Fruit fly (Drosophila melanogaster) whole organism, adult: Measurements from ENCODE around the gene CG32706.

ENCODE experiments used
- CG11617 ChIP-seq: fragments of 200-800 bp; sonication (Bioruptor generic); optimal IDR thresholded peaks from 2 replicates; lab custom pipeline; 2017; ENCODE audit warnings: mild to moderate bottlenecking, missing biosample characterization, missing genetic modification reagents, missing genetic modification characterization
- CG12768 ChIP-seq: fragments of 200-800 bp; sonication (Bioruptor generic); optimal IDR thresholded peaks from 2 replicates; lab custom pipeline; 2017; ENCODE audit warnings: missing biosample characterization, missing genetic modification characterization, mild to moderate bottlenecking, moderate library complexity, missing genetic modification reagents
- CG14711 ChIP-seq: fragments of 200-800 bp; sonication (Bioruptor generic); optimal IDR thresholded peaks from 2 replicates; lab custom pipeline; 2018; ENCODE audit warnings: missing biosample characterization, mild to moderate bottlenecking, missing genetic modification characterization, moderate library complexity
- CG1620 ChIP-seq: fragments of 200-800 bp; sonication (Bioruptor generic); optimal IDR thresholded peaks from 2 replicates; lab custom pipeline; 2016; ENCODE audit warnings: missing biosample characterization, missing genetic modification characterization
- CG33017 ChIP-seq: fragments of 200-800 bp; sonication (Bioruptor generic); optimal IDR thresholded peaks from 2 replicates; lab custom pipeline; 2018; ENCODE audit warnings: missing biosample characterization, mild to moderate bottlenecking, missing genetic modification characterization, moderate library complexity
- CG5204 ChIP-seq: fragments of 200-800 bp; sonication (Bioruptor generic); optimal IDR thresholded peaks from 2 replicates; lab custom pipeline; 2016; ENCODE audit warnings: missing biosample characterization, missing genetic modification characterization
- CG7045 ChIP-seq: fragments of 200-800 bp; sonication (Bioruptor generic); optimal IDR thresholded peaks from 2 replicates; lab custom pipeline; 2017; ENCODE audit warnings: missing biosample characterization, mild to moderate bottlenecking, missing genetic modification characterization
- CG7101 ChIP-seq: fragments of 200-800 bp; sonication (Bioruptor generic); optimal IDR thresholded peaks from 2 replicates; lab custom pipeline; 2018; ENCODE audit warnings: missing biosample characterization, mild to moderate bottlenecking, missing genetic modification characterization, moderate library complexity
- Clk ChIP-seq: fragments of 200-800 bp; sonication (Bioruptor generic); optimal IDR thresholded peaks from 2 replicates; lab custom pipeline; 2017; ENCODE audit warnings: missing biosample characterization, missing genetic modification characterization
- Crg-1 ChIP-seq: fragments of 200-800 bp; sonication (Bioruptor generic); optimal IDR thresholded peaks from 2 replicates; lab custom pipeline; 2016; ENCODE audit warnings: missing biosample characterization, missing genetic modification characterization
- Hr96 ChIP-seq: fragments of 200-800 bp; sonication (Bioruptor generic); optimal IDR thresholded peaks from 2 replicates; lab custom pipeline; 2016; ENCODE audit warnings: missing biosample characterization, missing genetic modification characterization
- Mnt ChIP-seq: fragments of 200-800 bp; sonication (Bioruptor generic); optimal IDR thresholded peaks from 2 replicates; lab custom pipeline; 2016; ENCODE audit warnings: missing biosample characterization, mild to moderate bottlenecking, missing genetic modification characterization
- bab1 ChIP-seq: fragments of 200-800 bp; sonication (Bioruptor generic); optimal IDR thresholded peaks from 3 replicates; lab custom pipeline; 2019; ENCODE audit warnings: missing biosample characterization, mild to moderate bottlenecking, missing genetic modification characterization, moderate library complexity
- cic ChIP-seq: fragments of 200-800 bp; sonication (Bioruptor generic); optimal IDR thresholded peaks from 2 replicates; lab custom pipeline; 2017; ENCODE audit warnings: missing biosample characterization, mild to moderate bottlenecking, missing genetic modification characterization, moderate library complexity
- cnc ChIP-seq, 2 experiments: fragments of >200 bp; optimal IDR thresholded peaks; 2 replicates each; lab custom pipeline; 2017
- kay ChIP-seq: fragments of 200-800 bp; sonication (Bioruptor generic); peaks from one replicate; lab custom pipeline; 2016; ENCODE audit warnings: missing biosample characterization, missing genetic modification characterization, borderline replicate concordance
- ovo ChIP-seq: fragments of 200-800 bp; sonication (Bioruptor generic); optimal IDR thresholded peaks from 2 replicates; lab custom pipeline; 2016; ENCODE audit warnings: missing biosample characterization, missing genetic modification characterization
- pad ChIP-seq: fragments of 200-800 bp; sonication (Bioruptor generic); optimal IDR thresholded peaks from 3 replicates; lab custom pipeline; 2017; ENCODE audit warnings: missing biosample characterization, missing genetic modification characterization, mild to moderate bottlenecking, moderate library complexity, missing genetic modification reagents
- tj ChIP-seq: fragments of 200-800 bp; sonication (Bioruptor generic); optimal IDR thresholded peaks from 3 replicates; lab custom pipeline; 2017; ENCODE audit warnings: missing biosample characterization, mild to moderate bottlenecking, missing genetic modification characterization, moderate library complexity
- toe ChIP-seq: fragments of 200-800 bp; sonication (Bioruptor generic); optimal IDR thresholded peaks from 2 replicates; lab custom pipeline; 2016; ENCODE audit warnings: missing biosample characterization, missing genetic modification characterization

Gene CG32706

DNA sequence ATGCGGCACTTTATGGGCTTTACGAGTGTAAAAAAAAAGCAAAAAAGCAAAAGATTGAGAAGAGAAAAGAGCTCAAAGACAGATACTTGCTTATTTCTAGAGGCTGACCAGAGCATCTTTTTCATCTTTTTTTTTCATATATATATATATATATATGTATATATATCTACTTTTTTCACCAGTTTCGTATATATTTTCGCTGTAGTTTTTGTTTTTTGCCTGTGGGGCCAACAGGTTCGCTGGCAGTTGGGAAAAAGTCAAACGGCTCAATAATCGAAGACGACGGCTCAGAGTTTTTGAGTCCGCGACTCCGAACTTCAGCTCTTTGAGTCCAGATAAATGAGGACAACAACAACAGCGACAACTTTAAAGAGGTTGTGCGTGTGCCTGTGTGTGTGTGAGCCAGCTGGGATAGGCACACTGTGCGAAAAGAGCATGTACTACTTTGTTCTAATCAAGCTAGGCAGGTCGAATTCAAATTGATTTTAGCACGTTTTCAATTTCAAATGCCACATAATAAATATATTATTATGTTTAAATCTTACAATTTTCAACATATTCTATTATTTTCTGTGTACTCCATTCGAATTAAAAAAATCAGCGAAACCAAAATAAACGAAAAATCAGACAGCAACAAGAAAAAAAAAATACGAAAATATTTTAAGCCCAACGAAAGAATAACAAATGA lies 20.0 kb upstream of the CG32706 start:
- TF ChIP-seq cnc (optimal IDR thresholded peaks at IDR 0.05; lab: Kevin White, UChicago), result no peak
- no peak for TF ChIP-seq toe
- TF ChIP-seq Mnt (GFP tag; lab: Kevin White, UChicago), result no peak
- TF ChIP-seq CG5204 (GFP tag; lab: Kevin White, UChicago), result no peak
- no peak for TF ChIP-seq Hr96
- no peak for TF ChIP-seq cic (GFP tag; lab: Kevin White, UChicago)
- no peak for TF ChIP-seq CG1620 (GFP tag; lab: Kevin White, UChicago)
- no peak for TF ChIP-seq CG11617
- TF ChIP-seq Crg-1, result no peak
- no peak for TF ChIP-seq Clk (GFP tag; lab: Kevin White, UChicago)
- TF ChIP-seq CG14711 (tag; lab: Kevin White, UChicago), result no peak
- no peak for TF ChIP-seq kay (GFP tag; lab: Kevin White, UChicago)
- no peak for TF ChIP-seq bab1 (GFP tag; lab: Kevin White, UChicago)

DNA sequence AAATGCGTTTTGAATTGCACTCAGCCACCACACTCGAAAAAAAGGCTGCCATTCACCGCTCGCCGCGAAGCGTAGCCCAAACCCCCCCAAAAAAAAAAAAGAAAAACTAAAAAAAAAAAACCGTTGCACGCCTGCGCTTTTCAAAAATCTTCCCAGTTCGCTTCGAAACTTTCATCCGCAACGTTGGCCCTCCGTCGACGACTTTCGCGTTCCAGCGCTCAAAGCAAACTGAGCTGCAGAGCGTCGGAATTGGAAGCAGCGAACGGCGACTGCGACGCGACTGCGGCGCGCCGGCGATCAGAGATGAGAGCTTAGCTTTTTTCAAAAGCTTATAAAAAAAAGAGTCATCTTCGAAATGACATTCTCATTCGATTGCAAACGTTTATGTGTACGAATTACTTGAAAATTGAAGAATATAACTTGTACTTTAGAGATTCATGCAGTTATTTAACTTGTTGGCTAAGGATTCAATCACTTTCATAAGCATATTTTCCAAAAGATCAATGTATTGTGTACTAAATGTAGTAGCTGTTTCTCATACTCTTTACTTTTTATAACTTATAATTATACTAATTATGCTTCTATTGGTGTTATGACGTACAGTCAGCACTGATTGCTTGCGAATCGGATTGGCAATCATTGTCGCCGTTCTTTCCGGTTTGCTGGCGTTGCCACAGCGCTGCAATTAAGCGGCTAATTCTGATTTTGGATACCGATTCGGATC lies 19.0 kb upstream of the CG32706 start, which contains the start of gene CG15365:
Gene CG15365, minus strand, starts transcription at position 230 of the 724 bp plus-strand sequence.
- TF ChIP-seq CG7101 (tag; lab: Kevin White, UChicago) (no peak), tj (peak; percentile 14), bab1 (GFP tag; lab: Kevin White, UChicago) (peak; percentile 17), CG1620 (GFP tag; lab: Kevin White, UChicago) (peak; percentile 11)

DNA sequence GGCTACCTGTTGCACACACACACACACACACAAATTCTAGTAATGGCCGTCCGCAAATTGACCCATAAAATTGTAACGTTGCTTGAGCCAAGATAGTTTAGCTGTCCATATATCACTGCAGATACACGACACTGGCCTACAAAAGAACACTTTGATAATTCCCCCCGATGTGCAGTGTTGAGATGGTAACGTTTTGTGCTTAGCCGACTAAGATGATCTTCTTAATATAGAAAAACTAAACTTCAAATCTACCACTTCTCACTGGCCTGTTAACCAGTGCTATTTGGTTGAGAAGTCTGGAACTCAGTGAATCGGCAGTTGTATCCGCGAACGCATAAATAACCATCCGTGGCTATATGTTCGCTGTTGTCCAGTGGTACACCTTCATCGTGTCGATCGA lies 18.1 kb upstream of the CG32706 start:
- TF ChIP-seq Mnt (GFP tag; lab: Kevin White, UChicago), result no peak
- TF ChIP-seq Hr96, result no peak
- TF ChIP-seq Crg-1, result no peak

DNA sequence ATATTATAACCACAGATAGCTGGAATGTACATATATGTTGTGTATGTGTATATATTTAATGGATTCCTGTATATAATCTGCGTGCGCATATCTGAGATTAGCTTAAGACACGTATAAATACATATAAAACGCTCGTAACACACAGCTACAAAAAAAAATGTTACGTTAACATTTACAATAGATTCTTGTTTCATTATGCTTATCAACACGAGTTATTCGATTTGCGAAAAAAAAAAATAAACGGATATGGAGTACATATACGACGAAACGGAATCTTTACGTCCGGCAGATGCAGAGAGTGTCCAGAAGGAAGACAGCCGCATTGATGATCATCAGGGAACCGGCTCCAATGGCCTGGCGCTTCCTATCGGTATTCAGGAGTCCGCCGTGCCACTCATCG lies 15.6 kb upstream of the CG32706 start, which contains the start of gene CG10970:
Gene CG10970, minus strand, starts transcription at position 101 of the 400 bp plus-strand sequence.
- TF ChIP-seq CG5204 (GFP tag; lab: Kevin White, UChicago) (no peak), toe (no peak), CG7045 (no peak), Hr96 (no peak), bab1 (GFP tag; lab: Kevin White, UChicago) (no peak), CG1620 (GFP tag; lab: Kevin White, UChicago) (no peak), cic (GFP tag; lab: Kevin White, UChicago) (no peak), CG33017 (tag; lab: Kevin White, UChicago) (no peak), Crg-1 (no peak), Mnt (GFP tag; lab: Kevin White, UChicago) (no peak), tj (no peak), cnc (optimal IDR thresholded peaks at IDR 0.05; lab: Kevin White, UChicago) (no peak), pad (GFP tag; lab: Kevin White, UChicago) (no peak), CG12768 (GFP tag; lab: Kevin White, UChicago) (no peak), CG7101 (tag; lab: Kevin White, UChicago) (no peak), kay (GFP tag; lab: Kevin White, UChicago) (no peak), CG11617 (no peak)

DNA sequence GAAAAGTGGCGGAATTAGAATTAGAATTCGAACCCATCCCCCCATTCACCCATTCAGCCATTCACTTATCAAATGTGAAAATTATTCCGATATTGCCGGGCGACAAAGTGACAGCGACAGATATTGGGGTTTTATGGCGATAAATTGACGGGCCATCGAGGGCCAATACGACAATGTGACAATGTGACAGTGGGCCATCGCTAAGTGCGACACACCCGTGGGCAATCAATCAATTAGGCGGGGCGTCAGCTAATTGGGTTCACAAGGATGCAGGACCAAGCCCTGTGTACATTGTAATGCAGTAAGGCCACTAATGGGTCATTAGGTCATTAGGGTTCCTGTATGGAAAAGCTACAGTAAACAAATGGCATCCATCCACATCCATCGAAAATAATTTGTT lies 12.9 kb upstream of the CG32706 start:
- TF ChIP-seq Mnt (GFP tag; lab: Kevin White, UChicago) (no peak), kay (GFP tag; lab: Kevin White, UChicago) (no peak), CG33017 (tag; lab: Kevin White, UChicago) (no peak), tj (no peak), pad (GFP tag; lab: Kevin White, UChicago) (no peak), Crg-1 (no peak), cic (GFP tag; lab: Kevin White, UChicago) (no peak), CG14711 (tag; lab: Kevin White, UChicago) (no peak), cnc (optimal IDR thresholded peaks at IDR 0.05; lab: Kevin White, UChicago) (no peak), Clk (GFP tag; lab: Kevin White, UChicago) (no peak), toe (no peak), bab1 (GFP tag; lab: Kevin White, UChicago) (no peak), CG11617 (no peak)

DNA sequence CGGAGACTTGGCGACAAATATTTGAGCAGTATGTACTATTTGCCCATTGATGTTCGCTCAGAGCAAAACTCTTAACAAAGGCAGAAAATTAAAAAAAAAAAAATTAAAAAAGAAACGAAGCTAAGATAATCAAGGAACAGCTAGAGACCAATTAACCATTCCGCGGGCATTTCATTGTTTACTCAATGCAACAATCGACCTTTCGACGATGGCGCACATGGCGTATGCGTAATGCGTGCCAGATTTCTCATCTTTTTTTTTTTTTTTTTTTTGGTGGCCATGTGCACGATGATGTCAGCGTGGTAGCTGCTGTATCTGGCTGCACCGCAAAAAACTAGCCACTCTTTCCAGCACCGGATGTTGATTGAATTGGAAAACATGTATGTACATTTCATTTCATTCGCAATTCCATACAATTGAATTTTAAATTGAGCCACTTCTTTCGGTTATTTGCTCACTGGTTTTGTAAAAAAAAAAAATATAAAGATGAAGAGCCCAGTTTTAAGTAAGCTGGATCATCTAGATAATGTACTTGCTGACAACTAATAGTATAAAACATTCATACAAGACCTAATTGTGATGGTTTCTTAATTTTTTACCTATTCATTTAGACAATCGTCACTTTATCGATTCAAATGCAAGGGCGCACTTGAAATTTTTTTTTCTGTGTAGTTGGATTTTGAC lies 11.1 kb upstream of the CG32706 start:
- TF ChIP-seq tj (no peak), CG12768 (GFP tag; lab: Kevin White, UChicago) (no peak), pad (GFP tag; lab: Kevin White, UChicago) (no peak), ovo (GFP tag; lab: Kevin White, UChicago) (no peak), Crg-1 (no peak), CG7045 (no peak), cic (GFP tag; lab: Kevin White, UChicago) (no peak), kay (GFP tag; lab: Kevin White, UChicago) (peak; percentile 33), CG1620 (GFP tag; lab: Kevin White, UChicago) (peak; percentile 32), toe (peak; percentile 11), bab1 (GFP tag; lab: Kevin White, UChicago) (no peak), cnc (optimal IDR thresholded peaks at IDR 0.05; lab: Kevin White, UChicago) (no peak), Mnt (GFP tag; lab: Kevin White, UChicago) (peak; percentile 25), CG7101 (tag; lab: Kevin White, UChicago) (peak; percentile 1), CG5204 (GFP tag; lab: Kevin White, UChicago) (no peak), Clk (GFP tag; lab: Kevin White, UChicago) (no peak), CG11617 (no peak)
